Worm (Caenorhabditis elegans): ENCODE results near the gene R53.4.

DNA sequence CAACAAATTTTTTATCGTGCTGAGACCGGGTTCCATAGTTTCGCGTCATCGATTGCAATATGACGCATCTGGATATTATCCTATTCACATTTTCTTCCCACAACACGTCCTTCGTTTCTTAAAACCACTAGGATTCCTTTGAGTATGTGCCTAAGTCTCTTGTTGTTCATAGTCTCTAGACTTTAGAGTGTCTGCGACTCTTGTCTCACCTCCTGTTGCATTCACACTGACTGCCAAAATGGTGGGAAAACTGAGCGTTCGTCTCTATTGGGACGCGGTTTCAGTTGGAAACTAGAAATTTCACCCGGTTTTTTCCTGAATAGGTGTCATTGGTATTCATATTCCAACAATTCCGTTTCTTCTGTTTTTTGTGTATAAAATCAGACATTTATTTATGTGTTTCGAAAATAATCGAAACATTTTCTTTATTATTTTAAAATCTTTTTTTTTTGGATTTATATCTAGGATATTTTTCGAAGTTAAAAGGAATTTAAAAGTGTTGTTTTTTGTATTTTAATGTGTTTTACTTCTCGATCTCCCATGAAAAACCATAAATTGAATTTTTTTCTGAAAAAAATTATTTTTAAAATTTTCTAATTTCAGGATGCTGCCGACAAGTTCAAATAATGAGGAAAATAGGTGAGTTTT, 46.1 kb downstream of the R53.4 start, which contains the start of gene C05C10.2:
- TF ChIP-seq cog-1 (tag; optimal IDR thresholded peaks at IDR 0.05), result no peak
- TF ChIP-seq ref-1 (GFP tag; conservative IDR thresholded peaks at IDR 0.05), result no peak
